Worm (Caenorhabditis elegans) whole organism, L4/young adult: ENCODE data around the gene F13H6.5.

ENCODE experiments used
- W03F9.2 ChIP-seq: fragments of 150-350 bp; optimal IDR thresholded peaks from 2 replicates; lab custom pipeline; 2014; ENCODE audit warnings: missing biosample characterization, missing genetic modification characterization
- dao-5 ChIP-seq: sonication (generic microtip); optimal IDR thresholded peaks from 2 replicates; lab custom pipeline; 2016; ENCODE audit warnings: missing genotype, missing genetic modification characterization, moderate library complexity, missing compliant biosample characterization
- him-1 ChIP-seq: sonication (generic microtip); optimal IDR thresholded peaks from 2 replicates; lab custom pipeline; 2016; ENCODE audit warnings: missing genotype, missing genetic modification reagents, missing genetic modification characterization, missing compliant biosample characterization

ce11 chrV:6342502-6342901 is 32.2 kb downstream of the F13H6.5 start:
- TF ChIP-seq W03F9.2 (no peak), him-1 (tag; lab: Kevin White, UChicago) (no peak), dao-5 (tag; lab: Kevin White, UChicago) (no peak)
